Worm (Caenorhabditis elegans) whole organism, L4 larva: Measurements from ENCODE around the gene bgnt-1.3.

Experiments used
- ZK546.5 ChIP-seq, 2 experiments: sonication (generic microtip); optimal IDR thresholded peaks; 2 replicates each; lab custom pipeline; 2017; ENCODE audit warnings: missing biosample characterization in 2 of 2, missing genetic modification characterization in 2 of 2
- fos-1 ChIP-seq: fragments of 150-350 bp; optimal IDR thresholded peaks from 2 replicates; lab custom pipeline; 2014; ENCODE audit warnings: missing biosample characterization, missing genetic modification characterization
- lin-15B ChIP-seq: fragments of 150-350 bp; sonication (generic microtip); optimal IDR thresholded peaks from 3 replicates; lab custom pipeline; 2014; ENCODE audit warnings: missing biosample characterization, missing genetic modification characterization
- nhr-10 ChIP-seq: fragments of 150-350 bp; optimal IDR thresholded peaks from 2 replicates; lab custom pipeline; 2014; ENCODE audit warnings: missing biosample characterization, missing genetic modification characterization
- pha-4 ChIP-seq, 2 experiments: fragments of 150-350 bp in 1 of 2; fragments of 200-800 bp in 1 of 2; sonication (Bioruptor generic) in 1 of 2; IDR thresholded peaks in 1 of 2; optimal IDR thresholded peaks in 1 of 2; 2 replicates each; pipeline versions ENCODE4 v1.3.6 to Lab custom; 2014 to 2022; ENCODE audit warnings: missing genetic modification characterization in 2 of 2, missing genetic modification reagents in 2 of 2, missing biosample characterization in 1 of 2, missing compliant biosample characterization in 1 of 2

ce11 chrV:16224027-16224426 is 32.3 kb downstream of the bgnt-1.3 start, which contains the start of gene stdh-2:
- TF ChIP-seq lin-15B, result no peak
- TF ChIP-seq ZK546.5 (tag; optimal IDR thresholded peaks at IDR 0.05; lab: Kevin White, UChicago), result no peak
- TF ChIP-seq fos-1 (tag; lab: Kevin White, UChicago), result no peak
- no peak for TF ChIP-seq nhr-10
- TF ChIP-seq pha-4 (GFP tag; IDR thresholded peaks at IDR 0.05; lab: Robert Waterston, UW), result no peak
- no peak for TF ChIP-seq pha-4 (tag; optimal IDR thresholded peaks at IDR 0.05; lab: Kevin White, UChicago)
